Fruit fly (Drosophila melanogaster): ENCODE data around the gene Hex-A.

Gene Hex-A

dm6 chrX:9600083-9600817 is 14.8 kb downstream of the Hex-A start (continued):
- peak; percentile 65 for TF ChIP-seq CG10543 (GFP tag; optimal IDR thresholded peaks at IDR 0.05)
- TF ChIP-seq pb (GFP tag; optimal IDR thresholded peaks at IDR 0.05), result peak; percentile 43
- peak; percentile 70 for TF ChIP-seq Dip3 (GFP tag; optimal IDR thresholded peaks at IDR 0.05)
- TF ChIP-seq CG12299 (tag; optimal IDR thresholded peaks at IDR 0.05), result peak; percentile 63
- TF ChIP-seq abd-A (tag; optimal IDR thresholded peaks at IDR 0.05), result peak; percentile 32
- no peak for TF ChIP-seq CG2202 (tag; optimal IDR thresholded peaks at IDR 0.05)
- TF ChIP-seq fd64A (GFP tag; optimal IDR thresholded peaks at IDR 0.05), result peak; percentile 20
- no peak for TF ChIP-seq CG33557 (GFP tag; optimal IDR thresholded peaks at IDR 0.05)
- peak; percentile 71 for TF ChIP-seq pnt (GFP tag; optimal IDR thresholded peaks at IDR 0.05)
- TF ChIP-seq CG18262 (tag; optimal IDR thresholded peaks at IDR 0.05), result peak; percentile 77
- TF ChIP-seq tgo (GFP tag; IDR thresholded peaks at IDR 0.05), result peak; percentile 69
- TF ChIP-seq onecut (GFP tag; IDR thresholded peaks at IDR 0.05), result peak; percentile 58
- peak; percentile 62 for TF ChIP-seq sd (tag; optimal IDR thresholded peaks at IDR 0.05)
- no peak for TF ChIP-seq CG14965 (GFP tag; optimal IDR thresholded peaks at IDR 0.05; ENCODE audit: borderline replicate concordance)
- TF ChIP-seq Sry-δ (GFP tag; optimal IDR thresholded peaks at IDR 0.05), result peak; percentile 9
- TF ChIP-seq Dll (GFP tag; IDR thresholded peaks at IDR 0.05; ENCODE audit: partially characterized antibody), result no peak
- TF ChIP-seq D19B (GFP tag; optimal IDR thresholded peaks at IDR 0.05), result peak; percentile 95
- TF ChIP-seq gcm2 (GFP tag; optimal IDR thresholded peaks at IDR 0.05), result no peak
- TF ChIP-seq CG5245 (GFP tag; optimal IDR thresholded peaks at IDR 0.05), result peak; percentile 58
- peak; percentile 56; the same call in 1 of the 3 replicates for TF ChIP-seq ken (GFP tag; IDR thresholded peaks at IDR 0.05)
- TF ChIP-seq Sox100B (GFP tag; optimal IDR thresholded peaks at IDR 0.05), result no peak
- peak; percentile 78 for TF ChIP-seq Xbp1 (GFP tag; optimal IDR thresholded peaks at IDR 0.05)
- peak; percentile 44 for TF ChIP-seq tap (tag; optimal IDR thresholded peaks at IDR 0.05)
- no peak for TF ChIP-seq dan (GFP tag; IDR thresholded peaks at IDR 0.05)
- TF ChIP-seq CG7357 (GFP tag; IDR thresholded peaks at IDR 0.05), result peak; percentile 87
- no peak for TF ChIP-seq zf30C (GFP tag; optimal IDR thresholded peaks at IDR 0.05)
- TF ChIP-seq BtbVII (GFP tag; optimal IDR thresholded peaks at IDR 0.05), result peak; percentile 65
- TF ChIP-seq sc (optimal IDR thresholded peaks at IDR 0.05), result no peak
- peak; percentile 49 for TF ChIP-seq sc (GFP tag; optimal IDR thresholded peaks at IDR 0.05)
- TF ChIP-seq trh (GFP tag; optimal IDR thresholded peaks at IDR 0.05), result peak; percentile 61
- TF ChIP-seq Fer3 (tag; optimal IDR thresholded peaks at IDR 0.05), result peak; percentile 59
- peak; percentile 25 for TF ChIP-seq CG9876 (GFP tag; optimal IDR thresholded peaks at IDR 0.05)
- no peak for TF ChIP-seq CG11696 (GFP tag; IDR thresholded peaks at IDR 0.05)
- TF ChIP-seq CG1602 (GFP tag; optimal IDR thresholded peaks at IDR 0.05), result peak; percentile 65
- TF ChIP-seq pfk (GFP tag; optimal IDR thresholded peaks at IDR 0.05), result no peak
- peak; percentile 96 for TF ChIP-seq sens (GFP tag)
- TF ChIP-seq zen (tag; optimal IDR thresholded peaks at IDR 0.05), result peak; percentile 60
- TF ChIP-seq Eip74EF (GFP tag; optimal IDR thresholded peaks at IDR 0.05), result peak in 1 of 2 experiments; percentile 70
- TF ChIP-seq CG7745 (tag; optimal IDR thresholded peaks at IDR 0.05), result no peak
- peak; percentile 43 for TF ChIP-seq CG33213 (GFP tag; optimal IDR thresholded peaks at IDR 0.05)
- TF ChIP-seq Ssrp (tag; optimal IDR thresholded peaks at IDR 0.05), result peak; percentile 72
- peak; percentile 33; the same call in 1 of the 2 replicates for TF ChIP-seq CG17328 (GFP tag; IDR thresholded peaks at IDR 0.05)
- 0 out of 3 replicates have a peak, but pooled peaks have one; percentile 20 for TF ChIP-seq C15 (GFP tag; IDR thresholded peaks at IDR 0.05)
- TF ChIP-seq Chrac-16 (GFP tag; optimal IDR thresholded peaks at IDR 0.05), result peak; percentile 65
- TF ChIP-seq Ravus (GFP tag; IDR thresholded peaks at IDR 0.05), result no peak
- TF ChIP-seq Six4 (GFP tag; optimal IDR thresholded peaks at IDR 0.05), result peak; percentile 61
- peak; percentile 51; the same call in 1 of the 2 replicates for TF ChIP-seq CG4730 (GFP tag; IDR thresholded peaks at IDR 0.05)
- no peak for TF ChIP-seq hkb (optimal IDR thresholded peaks at IDR 0.05)
- peak; percentile 70 for TF ChIP-seq hkb (GFP tag; IDR thresholded peaks at IDR 0.05)
- TF ChIP-seq CG14050 (GFP tag; IDR thresholded peaks at IDR 0.05), result 0 out of 3 replicates have a peak, but pooled peaks have one; percentile 10
- peak; percentile 6 for TF ChIP-seq CTCF (GFP tag; optimal IDR thresholded peaks at IDR 0.05)

All from whole organism, embryonic.